Worm (Caenorhabditis elegans): ENCODE measurements around the gene F17C11.22.

Gene F17C11.22

ce11 chrV:10960544-10960943 lies 9.4 kb downstream of the F17C11.22 start, which contains the start of gene vps-36:
Gene vps-36 (minus strand): TSS chrV:10960669.
- no peak for TF ChIP-seq cnd-1 (tag; optimal IDR thresholded peaks at IDR 0.05)
- TF ChIP-seq elt-3 (tag; optimal IDR thresholded peaks at IDR 0.05) = no peak
- TF ChIP-seq M03D4.4 (tag; optimal IDR thresholded peaks at IDR 0.05) = no peak
- TF ChIP-seq nhr-76 (tag; optimal IDR thresholded peaks at IDR 0.05) = no peak
- TF ChIP-seq pha-4 (tag; optimal IDR thresholded peaks at IDR 0.05) = no peak
- no peak for TF ChIP-seq drap-1 (GFP tag; optimal IDR thresholded peaks at IDR 0.05)
- TF ChIP-seq unc-120 (tag; optimal IDR thresholded peaks at IDR 0.05; ENCODE audit: poor library complexity, severe bottlenecking) = no peak
- TF ChIP-seq snpc-4 (tag; optimal IDR thresholded peaks at IDR 0.05) = no peak
- no peak for TF ChIP-seq flh-1 (GFP tag; optimal IDR thresholded peaks at IDR 0.05)
- TF ChIP-seq bed-3 (GFP tag; optimal IDR thresholded peaks at IDR 0.05) = no peak
- no peak for TF ChIP-seq sem-2 (GFP tag; optimal IDR thresholded peaks at IDR 0.05)
- no peak for TF ChIP-seq ceh-43 (GFP tag; optimal IDR thresholded peaks at IDR 0.05)
- TF ChIP-seq ztf-11 (tag; optimal IDR thresholded peaks at IDR 0.05) = no peak
- TF ChIP-seq tbx-8 (GFP tag; optimal IDR thresholded peaks at IDR 0.05) = no peak
- TF ChIP-seq lin-32 (GFP tag; optimal IDR thresholded peaks at IDR 0.05) = no peak
- TF ChIP-seq lin-13 (tag; optimal IDR thresholded peaks at IDR 0.05) = no peak
- no peak for TF ChIP-seq nhr-2 (tag; optimal IDR thresholded peaks at IDR 0.05)
- TF ChIP-seq sptf-1 (tag; optimal IDR thresholded peaks at IDR 0.05) = no peak
- TF ChIP-seq nhr-12 (tag; optimal IDR thresholded peaks at IDR 0.05) = no peak

- TF ChIP-seq flh-1 (GFP tag; optimal IDR thresholded peaks at IDR 0.05) (no peak), lin-13 (tag; optimal IDR thresholded peaks at IDR 0.05) (no peak), M03D4.4 (tag; optimal IDR thresholded peaks at IDR 0.05) (no peak), unc-62 (GFP tag; optimal IDR thresholded peaks at IDR 0.05) (no peak), bed-3 (GFP tag; optimal IDR thresholded peaks at IDR 0.05) (no peak), mep-1 (tag; optimal IDR thresholded peaks at IDR 0.05) (no peak), nhr-2 (tag; optimal IDR thresholded peaks at IDR 0.05) (no peak), sptf-1 (tag; optimal IDR thresholded peaks at IDR 0.05) (no peak), blmp-1 (tag; optimal IDR thresholded peaks at IDR 0.05) (no peak), nhr-12 (tag; optimal IDR thresholded peaks at IDR 0.05) (no peak), nhr-28 (tag; optimal IDR thresholded peaks at IDR 0.05) (no peak), cnd-1 (tag; optimal IDR thresholded peaks at IDR 0.05) (no peak), lsy-2 (tag; optimal IDR thresholded peaks at IDR 0.05) (no peak), zip-8 (tag; optimal IDR thresholded peaks at IDR 0.05) (no peak), pha-4 (tag; optimal IDR thresholded peaks at IDR 0.05) (no peak), tbx-8 (GFP tag; optimal IDR thresholded peaks at IDR 0.05) (no peak), mls-2 (tag; optimal IDR thresholded peaks at IDR 0.05) (no peak), ztf-11 (tag; optimal IDR thresholded peaks at IDR 0.05) (no peak)
Observed at ce11 chrV:10958322-10958900, 11.6 kb downstream of the F17C11.22 start, which contains the start of gene pigt-1. Gene pigt-1 (minus strand): TSS chrV:10958821.

DNA sequence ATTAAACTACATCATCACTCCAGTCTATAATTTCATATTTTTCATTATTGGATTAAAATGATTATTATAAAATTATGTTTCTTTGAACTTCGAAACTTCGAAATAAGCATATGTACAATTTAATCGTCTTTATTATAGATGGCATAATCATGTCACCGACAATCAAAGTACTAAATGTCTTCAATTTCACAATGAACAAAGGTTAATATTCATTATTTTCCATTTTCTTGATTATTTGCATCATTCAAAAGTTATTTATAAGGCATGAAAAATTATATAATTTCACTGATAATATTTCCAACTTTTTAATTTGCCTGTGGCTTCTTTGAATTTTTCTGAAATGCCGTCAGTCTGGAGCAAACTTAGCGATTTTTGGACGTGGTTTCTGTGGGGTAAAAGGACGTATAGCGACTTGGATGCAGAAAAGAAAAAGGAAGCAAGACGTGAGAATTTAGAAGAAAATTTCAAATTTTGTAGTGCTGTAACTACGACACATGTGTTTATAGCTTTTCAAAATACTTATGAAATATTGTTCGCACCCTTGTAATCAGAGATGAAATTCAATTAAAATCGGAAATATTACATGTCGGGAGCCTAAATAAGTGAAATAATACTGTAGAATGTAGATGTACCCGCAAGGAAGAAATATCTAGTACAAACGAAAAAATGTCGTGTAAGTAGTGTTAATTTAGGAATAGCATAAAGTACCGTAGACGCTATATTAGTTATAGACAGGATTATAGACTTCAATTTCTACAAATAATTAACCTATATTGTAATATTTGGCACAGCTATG lies 14.1 kb downstream of the F17C11.22 start, which contains the start of gene F17C11.13:
Gene F17C11.13, plus strand, starts transcription at position 243 of the 796 bp plus-strand sequence.
- TF ChIP-seq ceh-43 (GFP tag; optimal IDR thresholded peaks at IDR 0.05) (no peak), cnd-1 (tag; optimal IDR thresholded peaks at IDR 0.05) (no peak), pha-4 (tag; optimal IDR thresholded peaks at IDR 0.05) (no peak), nhr-2 (tag; optimal IDR thresholded peaks at IDR 0.05) (no peak), drap-1 (GFP tag; optimal IDR thresholded peaks at IDR 0.05) (no peak), unc-120 (tag; optimal IDR thresholded peaks at IDR 0.05; ENCODE audit: poor library complexity, severe bottlenecking) (no peak), zip-8 (tag; optimal IDR thresholded peaks at IDR 0.05) (no peak), lin-32 (GFP tag; optimal IDR thresholded peaks at IDR 0.05) (no peak), ceh-39 (tag; optimal IDR thresholded peaks at IDR 0.05) (no peak), flh-1 (GFP tag; optimal IDR thresholded peaks at IDR 0.05) (no peak)

- TF ChIP-seq hlh-1 (tag; optimal IDR thresholded peaks at IDR 0.05) (no peak), ham-2 (GFP tag; optimal IDR thresholded peaks at IDR 0.05) (no peak), elt-3 (tag; optimal IDR thresholded peaks at IDR 0.05) (no peak), M03D4.4 (tag; optimal IDR thresholded peaks at IDR 0.05) (no peak), lin-32 (GFP tag; optimal IDR thresholded peaks at IDR 0.05) (no peak), elt-1 (tag; optimal IDR thresholded peaks at IDR 0.05; ENCODE audit: borderline replicate concordance, insufficient read depth) (no peak)
Observed at ce11 chrV:10954832-10955231, 15.1 kb downstream of the F17C11.22 start, which contains the start of gene F17C11.6. Gene F17C11.6 (plus strand): TSS chrV:10955121.

All from whole organism, mixed stage, embryonic.